Worm (Caenorhabditis elegans) whole organism, young adult: Measurements from ENCODE around the gene Y43F8C.5.
A peak's percentile ranks its signal among the peaks of the same experiment; 100 is the strongest.

ENCODE experiments used
- B0261.1 ChIP-seq: sonication (generic microtip); optimal IDR thresholded peaks from 2 replicates; lab custom pipeline; 2016; ENCODE audit warnings: mild to moderate bottlenecking, missing genetic modification characterization, moderate library complexity, missing compliant biosample characterization
- C17E4.6 ChIP-seq: fragments of 200-800 bp; sonication (Bioruptor generic); IDR thresholded peaks from 2 replicates; pipeline ENCODE4 v1.3.6; 2022; ENCODE audit warnings: missing genetic modification reagents, missing genetic modification characterization, missing compliant biosample characterization
- F22D6.2 ChIP-seq: sonication (generic microtip); optimal IDR thresholded peaks from 2 replicates; lab custom pipeline; 2016; ENCODE audit warnings: mild to moderate bottlenecking, missing genetic modification characterization, missing compliant biosample characterization
- F57A8.1 ChIP-seq: fragments of 200-800 bp; sonication (Bioruptor generic); optimal IDR thresholded peaks from 2 replicates; lab custom pipeline; 2018; ENCODE audit warnings: mild to moderate bottlenecking, missing genetic modification characterization, moderate library complexity, missing compliant biosample characterization
- T26A5.8 ChIP-seq: sonication (generic microtip); optimal IDR thresholded peaks from 2 replicates; lab custom pipeline; 2016; ENCODE audit warnings: missing genetic modification characterization, missing compliant biosample characterization
- Y95B8A.8 ChIP-seq: fragments of 200-800 bp; sonication (Bioruptor generic); IDR thresholded peaks from 2 replicates; pipeline ENCODE4 v1.3.6; 2022; ENCODE audit warnings: missing genetic modification reagents, missing genetic modification characterization, missing compliant biosample characterization
- ama-1 ChIP-seq, 3 experiments: fragments of 150-350 bp in 1 of 3; sonication (generic microtip) in 2 of 3; optimal IDR thresholded peaks; 2 replicates each; lab custom pipeline; 2014 to 2018; ENCODE audit warnings: missing biosample characterization in 2 of 3, missing genetic modification characterization in 2 of 3, missing genetic modification reagents in 2 of 3
- bed-1 ChIP-seq: fragments of 200-800 bp; sonication (Bioruptor generic); IDR thresholded peaks from 2 replicates; pipeline ENCODE4 v1.3.6; 2022; ENCODE audit warnings: missing genetic modification reagents, missing genetic modification characterization, missing compliant biosample characterization
- cebp-1 ChIP-seq, 2 experiments: fragments of 200-800 bp in 1 of 2; sonication (Bioruptor generic) in 1 of 2; sonication (generic microtip) in 1 of 2; IDR thresholded peaks in 1 of 2; optimal IDR thresholded peaks in 1 of 2; 2 replicates each; pipeline versions ENCODE4 v1.3.6 to Lab custom; 2017 to 2022; ENCODE audit warnings: missing compliant biosample characterization in 2 of 2, missing genetic modification characterization in 2 of 2, mild to moderate bottlenecking in 1 of 2, missing genetic modification reagents in 1 of 2, moderate library complexity in 1 of 2
- ceh-91 ChIP-seq: fragments of 200-800 bp; sonication (Bioruptor generic); IDR thresholded peaks from 2 replicates; pipeline ENCODE4 v1.3.6; 2022; ENCODE audit warnings: missing genetic modification reagents, missing genetic modification characterization, missing compliant biosample characterization
- die-1 ChIP-seq: sonication (generic microtip); optimal IDR thresholded peaks from 2 replicates; lab custom pipeline; 2016; ENCODE audit warnings: missing genotype, mild to moderate bottlenecking, missing genetic modification characterization, missing compliant biosample characterization
- dox-1 ChIP-seq: fragments of 200-800 bp; sonication (Bioruptor generic); IDR thresholded peaks from 2 replicates; pipeline ENCODE4 v1.3.6; 2022; ENCODE audit warnings: missing genetic modification reagents, missing genetic modification characterization, missing compliant biosample characterization
- egrh-3 ChIP-seq: fragments of 200-800 bp; sonication (Bioruptor generic); IDR thresholded peaks from 2 replicates; pipeline ENCODE4 v1.3.6; 2022; ENCODE audit warnings: missing genetic modification reagents, missing genetic modification characterization, missing compliant biosample characterization
- ekl-4 ChIP-seq: fragments of 200-800 bp; sonication (Bioruptor generic); IDR thresholded peaks from 2 replicates; pipeline ENCODE4 v1.3.6; 2022; ENCODE audit warnings: missing genetic modification reagents, missing genetic modification characterization, missing compliant biosample characterization
- hsf-1 ChIP-seq: fragments of 200-800 bp; sonication (Bioruptor generic); IDR thresholded peaks from 2 replicates; pipeline ENCODE4 v1.3.6; 2022; ENCODE audit warnings: missing genetic modification reagents, missing genetic modification characterization, missing compliant biosample characterization
- lag-1 ChIP-seq: fragments of 200-800 bp; sonication (Bioruptor generic); IDR thresholded peaks from 2 replicates; pipeline ENCODE4 v1.3.6; 2022; ENCODE audit warnings: missing genetic modification reagents, missing genetic modification characterization, missing compliant biosample characterization
- let-526 ChIP-seq: fragments of 200-800 bp; sonication (Bioruptor generic); IDR thresholded peaks from 2 replicates; pipeline ENCODE4 v1.3.6; 2022; ENCODE audit warnings: missing genetic modification reagents, missing genetic modification characterization, missing compliant biosample characterization
- lin-26 ChIP-seq: fragments of 200-800 bp; sonication (Bioruptor generic); IDR thresholded peaks from 2 replicates; pipeline ENCODE4 v1.3.6; 2022; ENCODE audit warnings: missing genetic modification reagents, missing genetic modification characterization, missing compliant biosample characterization
- lsl-1 ChIP-seq: fragments of 200-800 bp; sonication (Bioruptor generic); optimal IDR thresholded peaks from 2 replicates; lab custom pipeline; 2018; ENCODE audit warnings: mild to moderate bottlenecking, missing genetic modification characterization, moderate library complexity, missing compliant biosample characterization
- mcd-1 ChIP-seq: fragments of 200-800 bp; sonication (Bioruptor generic); IDR thresholded peaks from 2 replicates; pipeline ENCODE4 v1.3.6; 2022; ENCODE audit warnings: missing genetic modification reagents, missing genetic modification characterization, missing compliant biosample characterization
- mel-28 ChIP-seq: sonication (generic microtip); optimal IDR thresholded peaks from 2 replicates; lab custom pipeline; 2016; ENCODE audit warnings: borderline replicate concordance, mild to moderate bottlenecking, missing genetic modification characterization, missing compliant biosample characterization
- nfyb-1 ChIP-seq: fragments of 200-800 bp; sonication (Bioruptor generic); IDR thresholded peaks from 2 replicates; pipeline ENCODE4 v1.3.6; 2022; ENCODE audit warnings: missing genetic modification reagents, missing genetic modification characterization, missing compliant biosample characterization
- nhr-179 ChIP-seq: sonication (generic microtip); optimal IDR thresholded peaks from 2 replicates; lab custom pipeline; 2016; ENCODE audit warnings: mild to moderate bottlenecking, missing genetic modification characterization, missing compliant biosample characterization
- pbrm-1 ChIP-seq: fragments of 200-800 bp; sonication (Bioruptor generic); IDR thresholded peaks from 2 replicates; pipeline ENCODE4 v1.3.6; 2022; ENCODE audit warnings: missing genetic modification reagents, missing genetic modification characterization, missing compliant biosample characterization
- tbx-9 ChIP-seq: sonication (generic microtip); optimal IDR thresholded peaks from 2 replicates; lab custom pipeline; 2016; ENCODE audit warnings: borderline replicate concordance, missing genetic modification characterization, inconsistent platforms, missing compliant biosample characterization
- tlf-1 ChIP-seq: fragments of 200-800 bp; sonication (Bioruptor generic); optimal IDR thresholded peaks from 2 replicates; lab custom pipeline; 2018; ENCODE audit warnings: mild to moderate bottlenecking, missing genetic modification characterization, missing compliant biosample characterization
- xnd-1 ChIP-seq: sonication (generic microtip); optimal IDR thresholded peaks from 2 replicates; lab custom pipeline; 2016; ENCODE audit warnings: missing genotype, missing genetic modification reagents, missing genetic modification characterization, missing compliant biosample characterization
- zfh-2 ChIP-seq: fragments of 200-800 bp; sonication (Bioruptor generic); conservative IDR thresholded peaks from 2 replicates; pipeline ENCODE4 v1.3.6; 2022; ENCODE audit warnings: missing genetic modification reagents, missing genetic modification characterization, missing compliant biosample characterization

The Y43F8C.5 gene

ce11 chrV:19590826-19591225, 41.6 kb downstream of the Y43F8C.5 start:
- TF ChIP-seq nhr-179 (tag; lab: Kevin White, UChicago) (no peak), lin-26 (GFP tag; lab: Robert Waterston, UW) (0 out of 2 replicates have a peak, but pooled peaks have one; percentile 13), egrh-3 (peak; percentile 86), tbx-9 (tag; lab: Kevin White, UChicago) (no peak), zfh-2 (GFP tag; lab: Robert Waterston, UW) (peak; percentile 95), mcd-1 (0 out of 2 replicates have a peak, but pooled peaks have one; percentile 25), ekl-4 (GFP tag; lab: Robert Waterston, UW) (0 out of 2 replicates have a peak, but pooled peaks have one; percentile 19), dox-1 (GFP tag; lab: Robert Waterston, UW) (0 out of 2 replicates have a peak, but pooled peaks have one; percentile 25)

- TF ChIP-seq tlf-1 (GFP tag; lab: Kevin White, UChicago) (no peak), xnd-1 (no peak), Y95B8A.8 (GFP tag; lab: Robert Waterston, UW) (no peak), F22D6.2 (tag; lab: Kevin White, UChicago) (no peak), hsf-1 (GFP tag; lab: Robert Waterston, UW) (no peak), nfyb-1 (GFP tag; lab: Robert Waterston, UW) (no peak), lag-1 (GFP tag; lab: Robert Waterston, UW) (no peak), C17E4.6 (no peak), ceh-91 (GFP tag; lab: Robert Waterston, UW) (no peak), bed-1 (GFP tag; lab: Robert Waterston, UW) (no peak), F57A8.1 (GFP tag; lab: Kevin White, UChicago) (no peak), cebp-1 (GFP tag; IDR thresholded peaks at IDR 0.05; lab: Robert Waterston, UW) (no peak), cebp-1 (tag; optimal IDR thresholded peaks at IDR 0.05; lab: Kevin White, UChicago) (no peak), lsl-1 (GFP tag; lab: Kevin White, UChicago) (no peak), pbrm-1 (GFP tag; lab: Robert Waterston, UW) (no peak), T26A5.8 (no peak), mel-28 (no peak), ama-1 (optimal IDR thresholded peaks at IDR 0.05; lab: Kevin White, UChicago) (no peak), ama-1 (GFP tag; optimal IDR thresholded peaks at IDR 0.05; lab: Kevin White, UChicago) (no peak), B0261.1 (tag; lab: Kevin White, UChicago) (no peak), let-526 (GFP tag; lab: Robert Waterston, UW) (no peak), die-1 (tag; lab: Kevin White, UChicago) (no peak)
Measured at ce11 chrV:19582256-19582655, 50.2 kb downstream of the Y43F8C.5 start.
